Fruit fly (Drosophila melanogaster): ENCODE results near the gene Phyhd1.

dm6 chr3R:10684284-10684683 is 3.6 kb upstream of the Phyhd1 start:
- TF ChIP-seq CG32264 (GFP tag; optimal IDR thresholded peaks at IDR 0.05) (no peak), brk (GFP tag; optimal IDR thresholded peaks at IDR 0.05) (no peak), Abd-B (GFP tag; optimal IDR thresholded peaks at IDR 0.05) (no peak), sv (GFP tag; optimal IDR thresholded peaks at IDR 0.05) (peak; percentile 19), psq (GFP tag; optimal IDR thresholded peaks at IDR 0.05) (no peak), Myc (optimal IDR thresholded peaks at IDR 0.05) (no peak), Hr78 (GFP tag; optimal IDR thresholded peaks at IDR 0.05) (no peak), dl (GFP tag; optimal IDR thresholded peaks at IDR 0.05; ENCODE audit: insufficient read depth in 1 of 2, partially characterized antibody in 2 of 2) (no peak)
